Fruit fly (Drosophila melanogaster) whole organism, embryonic: ENCODE data around the gene ph-p.

Experiments used
- Abd-B ChIP-seq: fragments of 200-800 bp; sonication (Bioruptor generic); optimal IDR thresholded peaks from 2 replicates; lab custom pipeline; 2018; ENCODE audit warnings: missing biosample characterization, mild to moderate bottlenecking, missing genetic modification characterization, moderate library complexity
- Atf-2 ChIP-seq: fragments of 200-800 bp; sonication (Bioruptor generic); optimal IDR thresholded peaks from 2 replicates; lab custom pipeline; 2016; ENCODE audit warnings: missing biosample characterization, missing genetic modification characterization
- BtbVII ChIP-seq: fragments of 200-800 bp; sonication (Bioruptor generic); optimal IDR thresholded peaks from 3 replicates; lab custom pipeline; 2017; ENCODE audit warnings: missing biosample characterization, mild to moderate bottlenecking, missing genetic modification characterization
- Bteb2 ChIP-seq: fragments of 200-800 bp; sonication (Bioruptor generic); optimal IDR thresholded peaks from 2 replicates; lab custom pipeline; 2016; ENCODE audit warnings: missing biosample characterization, missing genetic modification characterization
- CG12071 ChIP-seq: fragments of 200-800 bp; sonication (Bioruptor generic); optimal IDR thresholded peaks from 3 replicates; lab custom pipeline; 2018; ENCODE audit warnings: missing biosample characterization, mild to moderate bottlenecking, missing genetic modification characterization
- CG12236 ChIP-seq: fragments of 200-800 bp; sonication (Bioruptor generic); optimal IDR thresholded peaks from 2 replicates; lab custom pipeline; 2016; ENCODE audit warnings: missing biosample characterization, missing genetic modification characterization
- CG12744 ChIP-seq: fragments of 200-800 bp; sonication (Bioruptor generic); optimal IDR thresholded peaks from 2 replicates; lab custom pipeline; 2016; ENCODE audit warnings: missing biosample characterization, missing genetic modification characterization
- CG14014 ChIP-seq: fragments of 200-800 bp; sonication (Bioruptor generic); IDR thresholded peaks from 2 replicates; pipeline ENCODE4 v1.3.6; 2022; ENCODE audit warnings: missing biosample characterization, missing genetic modification characterization
- CG14965 ChIP-seq: fragments of 200-800 bp; sonication (Bioruptor generic); optimal IDR thresholded peaks from 2 replicates; lab custom pipeline; 2016; ENCODE audit warnings: missing biosample characterization, missing genetic modification characterization, borderline replicate concordance
- CG15696 ChIP-seq: fragments of 200-800 bp; sonication (Bioruptor generic); optimal IDR thresholded peaks from 2 replicates; lab custom pipeline; 2019; ENCODE audit warnings: missing biosample characterization, mild to moderate bottlenecking, missing genetic modification characterization, moderate library complexity
- CG18476 ChIP-seq: fragments of 200-800 bp; sonication (Bioruptor generic); optimal IDR thresholded peaks from 2 replicates; lab custom pipeline; 2016; ENCODE audit warnings: missing biosample characterization, mild to moderate bottlenecking, missing genetic modification characterization
- CG18599 ChIP-seq: fragments of 200-800 bp; sonication (Bioruptor generic); optimal IDR thresholded peaks from 3 replicates; lab custom pipeline; 2017; ENCODE audit warnings: missing biosample characterization, missing genetic modification characterization, mild to moderate bottlenecking, moderate library complexity, missing genetic modification reagents
- CG2120 ChIP-seq: fragments of 200-800 bp; sonication (Bioruptor generic); optimal IDR thresholded peaks from 3 replicates; lab custom pipeline; 2016; ENCODE audit warnings: missing biosample characterization, missing genetic modification characterization
- CG2875 ChIP-seq: fragments of 200-800 bp; sonication (Bioruptor generic); optimal IDR thresholded peaks from 2 replicates; lab custom pipeline; 2017; ENCODE audit warnings: missing biosample characterization, mild to moderate bottlenecking, missing genetic modification characterization, missing genetic modification reagents
- CG2889 ChIP-seq: fragments of 200-800 bp; sonication (Bioruptor generic); IDR thresholded peaks from 3 replicates; pipeline ENCODE4 v1.3.6; 2022; ENCODE audit warnings: missing biosample characterization, missing genetic modification characterization
- CG30020 ChIP-seq: fragments of 200-800 bp; optimal IDR thresholded peaks from 2 replicates; lab custom pipeline; 2019; ENCODE audit warnings: missing biosample characterization, mild to moderate bottlenecking, missing genetic modification characterization, moderate library complexity
- CG31224 ChIP-seq: fragments of 200-800 bp; sonication (Bioruptor generic); IDR thresholded peaks from 2 replicates; pipeline ENCODE4 v1.3.6; 2022; ENCODE audit warnings: missing biosample characterization, missing genetic modification characterization
- CG31441 ChIP-seq: fragments of 200-800 bp; sonication (Bioruptor generic); IDR thresholded peaks from 2 replicates; pipeline ENCODE4 v1.3.6; 2022; ENCODE audit warnings: missing biosample characterization, missing genetic modification characterization
- CG3281 ChIP-seq: fragments of 200-800 bp; sonication (Bioruptor generic); optimal IDR thresholded peaks from 3 replicates; lab custom pipeline; 2017; ENCODE audit warnings: missing biosample characterization, mild to moderate bottlenecking, missing genetic modification characterization
- CG3407 ChIP-seq: fragments of 200-800 bp; sonication (Bioruptor generic); optimal IDR thresholded peaks from 2 replicates; lab custom pipeline; 2018; ENCODE audit warnings: missing biosample characterization, mild to moderate bottlenecking, missing genetic modification characterization
- CG4328 ChIP-seq: fragments of 200-800 bp; sonication (Bioruptor generic); optimal IDR thresholded peaks from 3 replicates; lab custom pipeline; 2017; ENCODE audit warnings: missing biosample characterization, missing genetic modification reagents, missing genetic modification characterization
- CG4404 ChIP-seq: fragments of 200-800 bp; sonication (Bioruptor generic); IDR thresholded peaks from 2 replicates; pipeline ENCODE4 v1.3.6; 2022; ENCODE audit warnings: missing biosample characterization, missing genetic modification characterization
- CG4730 ChIP-seq: fragments of 200-800 bp; sonication (Bioruptor generic); IDR thresholded peaks from 2 replicates; pipeline ENCODE4 v1.3.6; 2022; ENCODE audit warnings: missing biosample characterization, missing genetic modification characterization
- CG7928 ChIP-seq: fragments of 200-800 bp; sonication (Bioruptor generic); optimal IDR thresholded peaks from 2 replicates; lab custom pipeline; 2017; ENCODE audit warnings: missing biosample characterization, mild to moderate bottlenecking, missing genetic modification characterization
- CG7987 ChIP-seq: fragments of 200-800 bp; sonication (Bioruptor generic); optimal IDR thresholded peaks from 2 replicates; lab custom pipeline; 2018; ENCODE audit warnings: missing biosample characterization, mild to moderate bottlenecking, missing genetic modification characterization, moderate library complexity
- CG8281 ChIP-seq: fragments of 200-800 bp; sonication (Bioruptor generic); optimal IDR thresholded peaks from 2 replicates; lab custom pipeline; 2018; ENCODE audit warnings: missing biosample characterization, mild to moderate bottlenecking, missing genetic modification characterization, moderate library complexity
- CG8924 ChIP-seq: fragments of 200-800 bp; optimal IDR thresholded peaks from 3 replicates; lab custom pipeline; 2019; ENCODE audit warnings: missing biosample characterization, mild to moderate bottlenecking, missing genetic modification characterization, moderate library complexity
- CG9817 ChIP-seq: fragments of 200-800 bp; sonication (Bioruptor generic); optimal IDR thresholded peaks from 2 replicates; lab custom pipeline; 2018; ENCODE audit warnings: missing biosample characterization, mild to moderate bottlenecking, missing genetic modification characterization, moderate library complexity
- CHES-1-like ChIP-seq: fragments of 200-800 bp; sonication (Bioruptor generic); optimal IDR thresholded peaks from 2 replicates; lab custom pipeline; 2016; ENCODE audit warnings: missing biosample characterization, missing genetic modification characterization
- Deaf1 ChIP-seq: fragments of 200-800 bp; optimal IDR thresholded peaks from 3 replicates; lab custom pipeline; 2019; ENCODE audit warnings: missing biosample characterization, mild to moderate bottlenecking, missing genetic modification characterization, moderate library complexity
- ERR ChIP-seq: fragments of 200-800 bp; sonication (Bioruptor generic); optimal IDR thresholded peaks from 2 replicates; lab custom pipeline; 2016; ENCODE audit warnings: missing biosample characterization, missing genetic modification characterization
- Elba2 ChIP-seq: fragments of 200-800 bp; sonication (Bioruptor generic); optimal IDR thresholded peaks from 3 replicates; lab custom pipeline; 2016; ENCODE audit warnings: missing biosample characterization, missing genetic modification characterization
- HLH3B ChIP-seq: fragments of 200-800 bp; sonication (Bioruptor generic); IDR thresholded peaks from 2 replicates; pipeline ENCODE4 v1.3.6; 2022; ENCODE audit warnings: missing biosample characterization, missing genetic modification characterization
- Hsf ChIP-seq: fragments of 200-800 bp; sonication (Bioruptor generic); optimal IDR thresholded peaks from 3 replicates; lab custom pipeline; 2016; ENCODE audit warnings: missing biosample characterization, missing genetic modification characterization
- Six4 ChIP-seq: fragments of 200-800 bp; sonication (Bioruptor generic); optimal IDR thresholded peaks from 2 replicates; lab custom pipeline; 2016; ENCODE audit warnings: missing biosample characterization, missing genetic modification characterization
- Sry-δ ChIP-seq: fragments of 200-800 bp; sonication (Bioruptor generic); optimal IDR thresholded peaks from 2 replicates; lab custom pipeline; 2016; ENCODE audit warnings: missing biosample characterization, missing genetic modification characterization
- chn ChIP-seq: fragments of 200-800 bp; sonication (Bioruptor generic); optimal IDR thresholded peaks from 2 replicates; lab custom pipeline; 2016; ENCODE audit warnings: missing biosample characterization, missing genetic modification characterization
- gem ChIP-seq: fragments of 200-800 bp; sonication (Bioruptor generic); optimal IDR thresholded peaks from 2 replicates; lab custom pipeline; 2019; ENCODE audit warnings: missing biosample characterization, mild to moderate bottlenecking, missing genetic modification characterization, moderate library complexity
- gfzf ChIP-seq: fragments of 200-800 bp; sonication (Bioruptor generic); optimal IDR thresholded peaks from 2 replicates; lab custom pipeline; 2016; ENCODE audit warnings: missing biosample characterization, mild to moderate bottlenecking, missing genetic modification characterization, moderate library complexity
- inv ChIP-seq: fragments of 200-800 bp; sonication (Bioruptor generic); IDR thresholded peaks from 2 replicates; pipeline ENCODE4 v1.3.6; 2022; ENCODE audit warnings: missing biosample characterization, missing genetic modification characterization; ENCODE audit not compliant: partially characterized antibody
- mam ChIP-seq: fragments of 200-800 bp; sonication (Bioruptor generic); optimal IDR thresholded peaks from 3 replicates; lab custom pipeline; 2016; ENCODE audit warnings: missing biosample characterization, missing genetic modification characterization
- mld ChIP-seq: fragments of 200-800 bp; sonication (Bioruptor generic); IDR thresholded peaks from 3 replicates; pipeline ENCODE4 v1.3.6; 2022; ENCODE audit warnings: missing biosample characterization, missing genetic modification characterization; ENCODE audit not compliant: partially characterized antibody
- nerfin-1 ChIP-seq: fragments of 200-800 bp; sonication (Bioruptor generic); optimal IDR thresholded peaks from 3 replicates; lab custom pipeline; 2019; ENCODE audit warnings: missing biosample characterization, mild to moderate bottlenecking, missing genetic modification characterization, moderate library complexity
- org-1 ChIP-seq: fragments of 200-800 bp; sonication (Bioruptor generic); optimal IDR thresholded peaks from 2 replicates; lab custom pipeline; 2017; ENCODE audit warnings: missing biosample characterization, missing genetic modification characterization
- phol ChIP-seq: fragments of 200-800 bp; sonication (Bioruptor generic); optimal IDR thresholded peaks from 3 replicates; lab custom pipeline; 2018; ENCODE audit warnings: missing biosample characterization, mild to moderate bottlenecking, missing genetic modification characterization, moderate library complexity
- prd ChIP-seq, 3 experiments: fragments of >200 bp in 2 of 3; fragments of 200-800 bp in 1 of 3; sonication (Bioruptor generic) in 1 of 3; optimal IDR thresholded peaks in 2 of 3; IDR thresholded peaks in 1 of 3; 2 replicates in 2 of 3; 3 replicates in 1 of 3; pipeline versions ENCODE4 v1.3.6 to Lab custom; 2017 to 2022; ENCODE audit warnings: missing biosample characterization in 1 of 3, missing genetic modification characterization in 1 of 3
- sima ChIP-seq: fragments of 200-800 bp; sonication (Bioruptor generic); optimal IDR thresholded peaks from 2 replicates; lab custom pipeline; 2016; ENCODE audit warnings: missing biosample characterization, missing genetic modification characterization
- tna ChIP-seq: fragments of 200-800 bp; sonication (Bioruptor generic); IDR thresholded peaks from 2 replicates; pipeline ENCODE4 v1.3.6; 2022; ENCODE audit warnings: missing biosample characterization, missing genetic modification characterization; ENCODE audit not compliant: partially characterized antibody
- trem ChIP-seq: fragments of 200-800 bp; optimal IDR thresholded peaks from 3 replicates; lab custom pipeline; 2019; ENCODE audit warnings: missing biosample characterization, mild to moderate bottlenecking, missing genetic modification characterization, moderate library complexity
- wdn ChIP-seq: fragments of 200-800 bp; sonication (Bioruptor generic); IDR thresholded peaks from 2 replicates; pipeline ENCODE4 v1.3.6; 2022; ENCODE audit warnings: missing biosample characterization, missing genetic modification characterization

Gene ph-p

dm6 chrX:2080367-2080927, 57.7 kb downstream of the ph-p start, which contains the start of the genes CG16903 and Unc-76 (continued):
- TF ChIP-seq CG4730 (GFP tag; lab: Robert Waterston, UW) (no peak), CG2889 (GFP tag; lab: Robert Waterston, UW) (no peak), CG7987 (peak; percentile 69), CG15696 (peak; percentile 15), phol (tag; lab: Kevin White, UChicago) (peak; percentile 71), trem (tag; lab: Kevin White, UChicago) (peak; percentile 94), Hsf (GFP tag; lab: Kevin White, UChicago) (no peak), Sry-δ (peak; percentile 77), CG7928 (GFP tag; lab: Kevin White, UChicago) (peak; percentile 66), sima (GFP tag; lab: Kevin White, UChicago) (no peak), Six4 (GFP tag; lab: Kevin White, UChicago) (peak; percentile 7), CG12236 (GFP tag; lab: Kevin White, UChicago) (no peak), gfzf (GFP tag; lab: Kevin White, UChicago) (peak; percentile 100), tna (GFP tag; lab: Robert Waterston, UW) (no peak), CG4328 (GFP tag; lab: Kevin White, UChicago) (no peak), CG31224 (GFP tag; lab: Robert Waterston, UW) (no peak), Bteb2 (peak; percentile 1), CG18599 (GFP tag; lab: Kevin White, UChicago) (peak; percentile 53), CG8281 (tag; lab: Kevin White, UChicago) (no peak), nerfin-1 (tag; lab: Kevin White, UChicago) (peak; percentile 47), CG12071 (GFP tag; lab: Kevin White, UChicago) (peak; percentile 53), CG18476 (no peak), org-1 (GFP tag; lab: Kevin White, UChicago) (no peak), CG4404 (GFP tag; lab: Robert Waterston, UW) (no peak), ERR (GFP tag; lab: Kevin White, UChicago) (no peak), CHES-1-like (GFP tag; lab: Kevin White, UChicago) (peak; percentile 66), Deaf1 (tag; lab: Kevin White, UChicago) (peak; percentile 56), CG3281 (GFP tag; lab: Kevin White, UChicago) (peak; percentile 36), Elba2 (GFP tag; lab: Kevin White, UChicago) (peak; percentile 36), CG3407 (GFP tag; lab: Kevin White, UChicago) (no peak), mld (GFP tag; lab: Robert Waterston, UW) (no peak), CG9817 (tag; lab: Kevin White, UChicago) (peak; percentile 19), Abd-B (peak; percentile 17), HLH3B (GFP tag; lab: Robert Waterston, UW) (no peak), CG2120 (GFP tag; lab: Kevin White, UChicago) (peak; percentile 22), CG30020 (tag; lab: Kevin White, UChicago) (peak; percentile 15), prd (optimal IDR thresholded peaks at IDR 0.05; lab: Kevin White, UChicago) (no peak), prd (GFP tag; IDR thresholded peaks at IDR 0.05; lab: Robert Waterston, UW) (no peak), CG2875 (GFP tag; lab: Kevin White, UChicago) (peak; percentile 47), inv (GFP tag; lab: Robert Waterston, UW) (peak; percentile 26; the same call in 1 of the 2 replicates), BtbVII (peak; percentile 63), wdn (GFP tag; lab: Robert Waterston, UW) (no peak), CG14965 (no peak), Atf-2 (no peak), chn (no peak), CG14014 (peak; percentile 18; the same call in 1 of the 2 replicates), gem (tag; lab: Kevin White, UChicago) (no peak), CG31441 (GFP tag; lab: Robert Waterston, UW) (peak; percentile 37), mam (no peak), CG8924 (tag; lab: Kevin White, UChicago) (peak; percentile 78), CG12744 (GFP tag; lab: Kevin White, UChicago) (peak; percentile 13)
